Worm (Caenorhabditis elegans) whole organism, L2 larva: ENCODE data around the gene hex-2.

Experiments used
- ama-1 ChIP-seq: fragments of 150-350 bp; optimal IDR thresholded peaks from 2 replicates; lab custom pipeline; 2018; ENCODE audit warnings: inconsistent platforms
- ceh-16 ChIP-seq: fragments of 150-350 bp; optimal IDR thresholded peaks from 2 replicates; lab custom pipeline; 2014; ENCODE audit warnings: missing biosample characterization, missing genetic modification characterization
- dmd-4 ChIP-seq: sonication (generic microtip); optimal IDR thresholded peaks from 2 replicates; lab custom pipeline; 2017; ENCODE audit warnings: missing biosample characterization, missing genetic modification characterization
- mdl-1 ChIP-seq, 2 experiments: fragments of 150-350 bp in 1 of 2; sonication (generic microtip) in 1 of 2; optimal IDR thresholded peaks; 2 replicates each; lab custom pipeline; 2017; ENCODE audit warnings: missing biosample characterization in 2 of 2, missing genetic modification characterization in 2 of 2
- nhr-12 ChIP-seq: fragments of 150-350 bp; optimal IDR thresholded peaks from 2 replicates; lab custom pipeline; 2014; ENCODE audit warnings: missing biosample characterization, missing genetic modification characterization
- nhr-25 ChIP-seq: fragments of 150-350 bp; sonication (generic microtip); optimal IDR thresholded peaks from 3 replicates; lab custom pipeline; 2014; ENCODE audit warnings: missing biosample characterization, missing genetic modification characterization
- nhr-6 ChIP-seq: fragments of 150-350 bp; optimal IDR thresholded peaks from 2 replicates; lab custom pipeline; 2014; ENCODE audit warnings: missing biosample characterization, missing genetic modification characterization
- skn-1 ChIP-seq: sonication (generic microtip); optimal IDR thresholded peaks from 2 replicates; lab custom pipeline; 2017; ENCODE audit warnings: missing biosample characterization, missing genetic modification characterization
- sma-9 ChIP-seq, 2 experiments: fragments of 150-350 bp in 1 of 2; sonication (generic microtip) in 1 of 2; optimal IDR thresholded peaks; 2 replicates each; lab custom pipeline; 2014 to 2016; ENCODE audit warnings: missing genetic modification characterization in 2 of 2, mild to moderate bottlenecking in 1 of 2, missing biosample characterization in 1 of 2, missing compliant biosample characterization in 1 of 2, missing genetic modification reagents in 1 of 2, moderate library complexity in 1 of 2
- snpc-4 ChIP-seq: fragments of 150-350 bp; optimal IDR thresholded peaks from 2 replicates; lab custom pipeline; 2014; ENCODE audit warnings: missing biosample characterization, missing genetic modification characterization
- unc-55 ChIP-seq: fragments of 150-350 bp; sonication (generic microtip); optimal IDR thresholded peaks from 3 replicates; lab custom pipeline; 2014; ENCODE audit warnings: missing biosample characterization, missing genetic modification reagents, missing genetic modification characterization

DNA sequence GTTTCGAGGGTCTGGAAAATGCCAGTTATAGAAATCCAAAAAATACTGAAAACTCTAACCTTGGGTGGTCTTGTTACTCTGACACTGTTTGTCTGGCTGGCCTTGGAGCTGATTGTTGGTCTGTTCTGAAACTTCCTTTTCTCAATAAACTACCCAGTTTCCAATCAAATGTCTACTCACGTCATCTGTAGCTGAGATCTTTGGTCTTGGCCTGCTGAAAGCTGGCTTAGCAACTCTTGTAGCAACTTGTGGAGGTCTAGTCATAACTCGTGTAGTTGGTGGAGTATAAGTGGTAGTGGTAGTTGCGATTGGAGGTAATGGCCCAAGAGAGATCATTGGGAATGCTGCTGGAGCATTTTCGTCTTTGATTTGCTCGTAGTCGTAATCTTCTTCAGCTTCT, 44.1 kb upstream of the hex-2 start:
- TF ChIP-seq ceh-16 (no peak), dmd-4 (tag; lab: Kevin White, UChicago) (no peak), mdl-1 (tag; optimal IDR thresholded peaks at IDR 0.05; lab: Kevin White, UChicago) (no peak), skn-1 (tag; lab: Kevin White, UChicago) (no peak), unc-55 (GFP tag; lab: Kevin White, UChicago) (no peak), ama-1 (lab: Kevin White, UChicago) (no peak), sma-9 (GFP tag; optimal IDR thresholded peaks at IDR 0.05; lab: Kevin White, UChicago) (no peak), sma-9 (tag; optimal IDR thresholded peaks at IDR 0.05; lab: Kevin White, UChicago) (no peak), snpc-4 (tag; lab: Kevin White, UChicago) (no peak), nhr-12 (tag; lab: Kevin White, UChicago) (no peak), nhr-25 (tag; lab: Kevin White, UChicago) (no peak), nhr-6 (tag; lab: Kevin White, UChicago) (no peak)
